Fruit fly (Drosophila melanogaster): ENCODE data around the gene CG15548.

DNA sequence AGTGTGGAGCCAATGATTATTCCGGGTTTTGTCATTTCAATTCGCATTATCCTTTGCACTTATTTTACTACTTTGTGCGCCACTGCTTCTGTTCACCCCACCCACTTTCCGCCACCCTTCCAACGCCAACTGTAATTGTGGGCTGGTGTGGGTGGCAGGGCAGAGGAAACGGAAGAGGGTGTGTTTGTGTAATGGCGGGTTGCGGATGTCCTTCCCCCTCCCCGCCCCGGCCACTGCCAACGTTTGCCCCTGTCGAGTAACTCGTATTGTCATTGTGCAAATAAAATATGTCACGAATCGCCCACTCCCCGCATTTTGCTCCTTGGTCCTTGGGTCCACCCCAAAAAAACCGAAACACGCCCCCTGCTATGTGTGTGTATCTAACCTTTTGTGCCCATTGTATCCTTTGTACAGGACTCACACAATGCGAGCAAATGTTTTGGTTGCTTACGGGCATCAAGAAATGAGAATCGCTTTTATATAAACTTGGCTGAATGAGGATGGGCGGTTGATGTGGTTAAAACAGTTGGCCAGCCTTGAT, 25.5 kb upstream of the CG15548 start:
- TF ChIP-seq salr (GFP tag; optimal IDR thresholded peaks at IDR 0.05) = no peak
- TF ChIP-seq CG11902 (GFP tag; optimal IDR thresholded peaks at IDR 0.05) = no peak
- TF ChIP-seq svp (GFP tag) = no peak
- no peak for TF ChIP-seq Blimp-1 (GFP tag; optimal IDR thresholded peaks at IDR 0.05)
- no peak for TF ChIP-seq CG10669 (GFP tag; optimal IDR thresholded peaks at IDR 0.05)
- no peak for TF ChIP-seq esn (GFP tag; optimal IDR thresholded peaks at IDR 0.05)
- no peak for TF ChIP-seq vri (GFP tag; optimal IDR thresholded peaks at IDR 0.05)
- TF ChIP-seq CG6854 (GFP tag; optimal IDR thresholded peaks at IDR 0.05) = no peak
- TF ChIP-seq Sox15 (GFP tag; optimal IDR thresholded peaks at IDR 0.05) = no peak
- no peak for TF ChIP-seq CG3032 (tag; optimal IDR thresholded peaks at IDR 0.05)
- TF ChIP-seq Sox102F (GFP tag; optimal IDR thresholded peaks at IDR 0.05) = no peak
- TF ChIP-seq Ets96B (tag; optimal IDR thresholded peaks at IDR 0.05) = no peak

Data from whole organism, prepupa.